Fruit fly (Drosophila melanogaster): ENCODE data around the gene CG31788.

Gene CG31788

dm6 chr2L:18257878-18258277, at the start of gene CG31788:
CG31788 (minus strand) TSS chr2L:18257978.
- no peak for TF ChIP-seq CG17801 (GFP tag; optimal IDR thresholded peaks at IDR 0.05; ENCODE audit: partially characterized antibody)

dm6 chr2L:18305057-18305829, 47.5 kb upstream of the CG31788 start:
- no peak for TF ChIP-seq CG17801 (GFP tag; optimal IDR thresholded peaks at IDR 0.05; ENCODE audit: partially characterized antibody)

dm6 chr2L:18304469-18304868, 46.7 kb upstream of the CG31788 start:
- TF ChIP-seq CG17801 (GFP tag; optimal IDR thresholded peaks at IDR 0.05; ENCODE audit: partially characterized antibody), result no peak

dm6 chr2L:18302780-18303179, 45.0 kb upstream of the CG31788 start:
- no peak for TF ChIP-seq CG17801 (GFP tag; optimal IDR thresholded peaks at IDR 0.05; ENCODE audit: partially characterized antibody)

dm6 chr2L:18298541-18298940, 40.8 kb upstream of the CG31788 start:
- TF ChIP-seq CG17801 (GFP tag; optimal IDR thresholded peaks at IDR 0.05; ENCODE audit: partially characterized antibody), result no peak

dm6 chr2L:18294421-18294890, 36.7 kb upstream of the CG31788 start, which contains the start of gene CG5790:
CG5790 (plus strand) TSS chr2L:18294840.
- no peak for TF ChIP-seq CG17801 (GFP tag; optimal IDR thresholded peaks at IDR 0.05; ENCODE audit: partially characterized antibody)

- no peak for TF ChIP-seq CG17801 (GFP tag; optimal IDR thresholded peaks at IDR 0.05; ENCODE audit: partially characterized antibody)
Measured at dm6 chr2L:18292222-18292621, 34.4 kb upstream of the CG31788 start, which contains the start of gene Sfp36F. Sfp36F (plus strand) TSS chr2L:18292522.

dm6 chr2L:18291362-18291761, 33.6 kb upstream of the CG31788 start, which contains the start of gene CG43362:
CG43362 (minus strand) TSS chr2L:18291462.
- TF ChIP-seq CG17801 (GFP tag; optimal IDR thresholded peaks at IDR 0.05; ENCODE audit: partially characterized antibody), result no peak

- TF ChIP-seq CG17801 (GFP tag; optimal IDR thresholded peaks at IDR 0.05; ENCODE audit: partially characterized antibody), result no peak
Measured at dm6 chr2L:18287171-18287570, 29.4 kb upstream of the CG31788 start.

- TF ChIP-seq CG17801 (GFP tag; optimal IDR thresholded peaks at IDR 0.05; ENCODE audit: partially characterized antibody), result no peak
Measured at dm6 chr2L:18285620-18286019, 27.8 kb upstream of the CG31788 start, which contains the start of gene CG31787. CG31787 (minus strand) TSS chr2L:18285720.

- no peak for TF ChIP-seq CG17801 (GFP tag; optimal IDR thresholded peaks at IDR 0.05; ENCODE audit: partially characterized antibody)
Measured at dm6 chr2L:18284150-18284842, 26.5 kb upstream of the CG31788 start.

dm6 chr2L:18275663-18276062, 17.9 kb upstream of the CG31788 start, which contains the start of gene CG42750:
CG42750 (minus strand) TSS chr2L:18275770.
- no peak for TF ChIP-seq CG17801 (GFP tag; optimal IDR thresholded peaks at IDR 0.05; ENCODE audit: partially characterized antibody)

dm6 chr2L:18267815-18268214, 10.0 kb upstream of the CG31788 start:
- TF ChIP-seq CG17801 (GFP tag; optimal IDR thresholded peaks at IDR 0.05; ENCODE audit: partially characterized antibody), result no peak

dm6 chr2L:18236493-18236892, 21.3 kb downstream of the CG31788 start:
- no peak for TF ChIP-seq CG17801 (GFP tag; optimal IDR thresholded peaks at IDR 0.05; ENCODE audit: partially characterized antibody)

dm6 chr2L:18209137-18209536, 48.6 kb downstream of the CG31788 start, which contains the start of gene CG31802:
CG31802 (minus strand) TSS chr2L:18209237.
- TF ChIP-seq CG17801 (GFP tag; optimal IDR thresholded peaks at IDR 0.05; ENCODE audit: partially characterized antibody), result no peak

Measured in ovary, adult (tissue).